Fruit fly (Drosophila melanogaster) whole organism: ENCODE results near the gene CG33669.

Experiments
- CG8478 ChIP-seq: fragments of >200 bp; optimal IDR thresholded peaks from 2 replicates; lab custom pipeline; 2018; ENCODE audit warnings: inconsistent platforms
- Dll ChIP-seq: fragments of >200 bp; optimal IDR thresholded peaks from 2 replicates; lab custom pipeline; 2017
- EcR ChIP-seq, 2 experiments: fragments of >200 bp; optimal IDR thresholded peaks; 2 replicates each; lab custom pipeline; 2017; ENCODE audit warnings: missing biosample characterization in 2 of 2, missing genetic modification characterization in 2 of 2, missing genetic modification reagents in 2 of 2
- pan ChIP-seq: fragments of >200 bp; optimal IDR thresholded peaks from 2 replicates; lab custom pipeline; 2017
- psq ChIP-seq: fragments of >200 bp; optimal IDR thresholded peaks from 2 replicates; lab custom pipeline; 2017
- usp ChIP-seq: fragments of >200 bp; optimal IDR thresholded peaks from 2 replicates; lab custom pipeline; 2017; ENCODE audit warnings: missing biosample characterization, missing genetic modification characterization, mixed read lengths

- TF ChIP-seq psq (lab: Kevin White, UChicago) (no peak), CG8478 (lab: Kevin White, UChicago) (no peak), pan (lab: Kevin White, UChicago) (no peak), Dll (no peak), EcR (GFP tag; optimal IDR thresholded peaks at IDR 0.05; lab: Kevin White, UChicago) (no peak), usp (no peak)
Measured at dm6 chrX:6354163-6354562, 45.7 kb downstream of the CG33669 start.
